Worm (Caenorhabditis elegans) whole organism, L4 larva: ENCODE measurements around the gene cyp-25A1.

Source experiments
- F44E2.7 ChIP-seq: fragments of 200-800 bp; sonication (Bioruptor generic); IDR thresholded peaks from 2 replicates; pipeline ENCODE4 v2.1.2; 2022; ENCODE audit warnings: missing genetic modification characterization, missing compliant biosample characterization
- T20F7.1 ChIP-seq: fragments of 200-800 bp; sonication (Bioruptor generic); optimal IDR thresholded peaks from 2 replicates; lab custom pipeline; 2018; ENCODE audit warnings: mild to moderate bottlenecking, missing genetic modification characterization, missing compliant biosample characterization
- T26A8.4 ChIP-seq: fragments of 200-800 bp; sonication (Bioruptor generic); IDR thresholded peaks from 2 replicates; pipeline ENCODE4 v1.3.6; 2022; ENCODE audit warnings: missing genetic modification characterization, missing compliant biosample characterization
- Y48G9A.11 ChIP-seq: fragments of 200-800 bp; sonication (Bioruptor generic); IDR thresholded peaks from 2 replicates; pipeline ENCODE4 v1.3.6; 2022; ENCODE audit warnings: missing genetic modification reagents, missing genetic modification characterization, missing compliant biosample characterization
- ZK337.2 ChIP-seq: fragments of 200-800 bp; sonication (Bioruptor generic); IDR thresholded peaks from 2 replicates; pipeline ENCODE4 v1.3.6; 2022; ENCODE audit warnings: missing genetic modification reagents, missing genetic modification characterization, missing compliant biosample characterization
- aha-1 ChIP-seq: fragments of 150-350 bp; peaks from one replicate; lab custom pipeline; 2014; ENCODE audit warnings: missing biosample characterization, missing genetic modification characterization
- arid-1 ChIP-seq: fragments of 200-800 bp; sonication (Bioruptor generic); conservative IDR thresholded peaks from 2 replicates; pipeline ENCODE4 v1.3.6; 2022; ENCODE audit warnings: missing genetic modification reagents, missing genetic modification characterization, missing compliant biosample characterization
- daf-12 ChIP-seq: fragments of 150-350 bp; optimal IDR thresholded peaks from 2 replicates; lab custom pipeline; 2014; ENCODE audit warnings: missing biosample characterization, missing genetic modification reagents, missing genetic modification characterization
- daf-16 ChIP-seq, 3 experiments: sonication (generic microtip); optimal IDR thresholded peaks; 2 replicates each; lab custom pipeline; 2016 to 2017; ENCODE audit warnings: missing genetic modification characterization in 3 of 3, missing genetic modification reagents in 3 of 3, mild to moderate bottlenecking in 2 of 3, missing compliant biosample characterization in 2 of 3, missing biosample characterization in 1 of 3, moderate library complexity in 1 of 3
- dmd-6 ChIP-seq: fragments of 200-800 bp; sonication (Bioruptor generic); IDR thresholded peaks from 2 replicates; pipeline ENCODE4 v1.3.6; 2022; ENCODE audit warnings: missing genetic modification reagents, missing genetic modification characterization, missing compliant biosample characterization
- dmd-9 ChIP-seq: fragments of 200-800 bp; sonication (Bioruptor generic); IDR thresholded peaks from 2 replicates; pipeline ENCODE4 v1.3.6; 2022; ENCODE audit warnings: missing genetic modification reagents, missing genetic modification characterization, missing compliant biosample characterization
- dpl-1 ChIP-seq: fragments of 150-350 bp; optimal IDR thresholded peaks from 2 replicates; lab custom pipeline; 2014; ENCODE audit warnings: missing biosample characterization, missing genetic modification reagents, missing genetic modification characterization
- duxl-1 ChIP-seq: sonication (generic microtip); optimal IDR thresholded peaks from 2 replicates; lab custom pipeline; 2016; ENCODE audit warnings: mild to moderate bottlenecking, missing genetic modification characterization, moderate library complexity, missing compliant biosample characterization; ENCODE audit not compliant: poor library complexity
- gei-8 ChIP-seq: fragments of 200-800 bp; sonication (Bioruptor generic); optimal IDR thresholded peaks from 2 replicates; lab custom pipeline; 2018; ENCODE audit warnings: mild to moderate bottlenecking, missing genetic modification characterization, missing compliant biosample characterization
- hmg-1.1 ChIP-seq: fragments of 200-800 bp; sonication (Bioruptor generic); IDR thresholded peaks from 2 replicates; pipeline ENCODE4 v1.3.6; 2022; ENCODE audit warnings: missing genetic modification reagents, missing genetic modification characterization, missing compliant biosample characterization
- lin-1 ChIP-seq: fragments of 200-800 bp; sonication (Bioruptor generic); IDR thresholded peaks from 2 replicates; pipeline ENCODE4 v1.3.6; 2022; ENCODE audit warnings: missing genetic modification reagents, missing genetic modification characterization, missing compliant biosample characterization
- lin-15B ChIP-seq: fragments of 150-350 bp; sonication (generic microtip); optimal IDR thresholded peaks from 3 replicates; lab custom pipeline; 2014; ENCODE audit warnings: missing biosample characterization, missing genetic modification characterization
- lin-38 ChIP-seq: fragments of 200-800 bp; sonication (Bioruptor generic); IDR thresholded peaks from 2 replicates; pipeline ENCODE4 v1.3.6; 2022; ENCODE audit warnings: missing genetic modification reagents, missing genetic modification characterization, missing compliant biosample characterization
- lin-39 ChIP-seq: fragments of 150-350 bp; optimal IDR thresholded peaks from 2 replicates; lab custom pipeline; 2014; ENCODE audit warnings: missing biosample characterization, missing genetic modification reagents, missing genetic modification characterization
- lir-3 ChIP-seq: sonication (generic microtip); optimal IDR thresholded peaks from 2 replicates; lab custom pipeline; 2016; ENCODE audit warnings: mild to moderate bottlenecking, missing genetic modification characterization, missing compliant biosample characterization
- lsy-2 ChIP-seq, 2 experiments: fragments of 150-350 bp in 1 of 2; sonication (generic microtip) in 1 of 2; optimal IDR thresholded peaks; 2 replicates each; lab custom pipeline; 2014 to 2017; ENCODE audit warnings: missing biosample characterization in 2 of 2, missing genetic modification characterization in 2 of 2
- madf-9 ChIP-seq: fragments of 200-800 bp; sonication (Bioruptor generic); conservative IDR thresholded peaks from 2 replicates; pipeline ENCODE4 v1.3.6; 2022; ENCODE audit warnings: missing genetic modification reagents, missing genetic modification characterization, missing compliant biosample characterization
- mdl-1 ChIP-seq, 2 experiments: fragments of 150-350 bp in 1 of 2; sonication (generic microtip) in 1 of 2; optimal IDR thresholded peaks; 2 replicates each; lab custom pipeline; 2014 to 2017; ENCODE audit warnings: missing biosample characterization in 2 of 2, missing genetic modification characterization in 2 of 2
- mep-1 ChIP-seq: fragments of 150-350 bp; sonication (generic microtip); optimal IDR thresholded peaks from 3 replicates; lab custom pipeline; 2014; ENCODE audit warnings: missing biosample characterization, missing genetic modification characterization
- mes-2 ChIP-seq: sonication (generic microtip); optimal IDR thresholded peaks from 2 replicates; lab custom pipeline; 2016; ENCODE audit warnings: missing genotype, mild to moderate bottlenecking, missing genetic modification characterization, missing compliant biosample characterization; ENCODE audit not compliant: poor library complexity, severe bottlenecking
- mxl-2 ChIP-seq: fragments of 200-800 bp; sonication (Bioruptor generic); conservative IDR thresholded peaks from 2 replicates; pipeline ENCODE4 v1.3.6; 2022; ENCODE audit warnings: missing genetic modification reagents, missing genetic modification characterization, missing compliant biosample characterization
- mxl-3 ChIP-seq: fragments of 200-800 bp; sonication (Bioruptor generic); optimal IDR thresholded peaks from 2 replicates; lab custom pipeline; 2018; ENCODE audit warnings: mild to moderate bottlenecking, missing genetic modification characterization, missing compliant biosample characterization
- nhr-48 ChIP-seq: sonication (generic microtip); optimal IDR thresholded peaks from 2 replicates; lab custom pipeline; 2016; ENCODE audit warnings: mild to moderate bottlenecking, missing genetic modification characterization, missing compliant biosample characterization
- nhr-6 ChIP-seq: fragments of 150-350 bp; optimal IDR thresholded peaks from 2 replicates; lab custom pipeline; 2014; ENCODE audit warnings: missing biosample characterization, missing genetic modification characterization
- php-3 ChIP-seq: fragments of 200-800 bp; sonication (Bioruptor generic); IDR thresholded peaks from 2 replicates; pipeline ENCODE4 v1.3.6; 2022; ENCODE audit warnings: missing genetic modification reagents, missing genetic modification characterization, missing compliant biosample characterization
- pqm-1 ChIP-seq: sonication (generic microtip); optimal IDR thresholded peaks from 2 replicates; lab custom pipeline; 2017; ENCODE audit warnings: missing biosample characterization, missing genetic modification characterization
- rbr-2 ChIP-seq: sonication (generic microtip); optimal IDR thresholded peaks from 2 replicates; lab custom pipeline; 2016; ENCODE audit warnings: missing genotype, missing genetic modification characterization, missing compliant biosample characterization
- sdz-12 ChIP-seq: fragments of 200-800 bp; sonication (Bioruptor generic); optimal IDR thresholded peaks from 2 replicates; lab custom pipeline; 2018; ENCODE audit warnings: mild to moderate bottlenecking, missing genetic modification characterization, missing compliant biosample characterization
- set-16 ChIP-seq: fragments of 200-800 bp; sonication (Bioruptor generic); IDR thresholded peaks from 2 replicates; pipeline ENCODE4 v1.3.6; 2022; ENCODE audit warnings: missing genetic modification reagents, missing genetic modification characterization, missing compliant biosample characterization
- snpc-4 ChIP-seq: fragments of 150-350 bp; optimal IDR thresholded peaks from 2 replicates; lab custom pipeline; 2014; ENCODE audit warnings: missing biosample characterization, missing genetic modification characterization
- spr-1 ChIP-seq: sonication (generic microtip); optimal IDR thresholded peaks from 2 replicates; lab custom pipeline; 2016; ENCODE audit warnings: mild to moderate bottlenecking, missing genetic modification characterization, missing compliant biosample characterization
- unc-39 ChIP-seq: sonication (generic microtip); optimal IDR thresholded peaks from 2 replicates; lab custom pipeline; 2017; ENCODE audit warnings: missing biosample characterization, missing genetic modification characterization
- unc-62 ChIP-seq, 3 experiments: fragments of 150-350 bp in 1 of 3; sonication (generic microtip); optimal IDR thresholded peaks in 2 of 3; peaks in 1 of 3; 1 replicate in 1 of 3; 2 replicates in 2 of 3; lab custom pipeline; 2014 to 2017; ENCODE audit warnings: missing biosample characterization in 3 of 3, missing genetic modification characterization in 3 of 3, missing genetic modification reagents in 3 of 3, missing genotype in 1 of 3
- vab-7 ChIP-seq: fragments of 200-800 bp; sonication (Bioruptor generic); IDR thresholded peaks from 2 replicates; pipeline ENCODE4 v1.3.6; 2022; ENCODE audit warnings: missing genetic modification reagents, missing genetic modification characterization, missing compliant biosample characterization
- zag-1 ChIP-seq: fragments of 150-350 bp; optimal IDR thresholded peaks from 2 replicates; lab custom pipeline; 2014; ENCODE audit warnings: missing biosample characterization, missing genetic modification characterization
- zip-11 ChIP-seq: fragments of 200-800 bp; sonication (Bioruptor generic); IDR thresholded peaks from 2 replicates; pipeline ENCODE4 v1.3.6; 2022; ENCODE audit warnings: missing genetic modification characterization, missing compliant biosample characterization
- zip-2 ChIP-seq: fragments of 150-350 bp; optimal IDR thresholded peaks from 2 replicates; lab custom pipeline; 2014; ENCODE audit warnings: missing biosample characterization, missing genetic modification characterization

cyp-25A1 gene

DNA sequence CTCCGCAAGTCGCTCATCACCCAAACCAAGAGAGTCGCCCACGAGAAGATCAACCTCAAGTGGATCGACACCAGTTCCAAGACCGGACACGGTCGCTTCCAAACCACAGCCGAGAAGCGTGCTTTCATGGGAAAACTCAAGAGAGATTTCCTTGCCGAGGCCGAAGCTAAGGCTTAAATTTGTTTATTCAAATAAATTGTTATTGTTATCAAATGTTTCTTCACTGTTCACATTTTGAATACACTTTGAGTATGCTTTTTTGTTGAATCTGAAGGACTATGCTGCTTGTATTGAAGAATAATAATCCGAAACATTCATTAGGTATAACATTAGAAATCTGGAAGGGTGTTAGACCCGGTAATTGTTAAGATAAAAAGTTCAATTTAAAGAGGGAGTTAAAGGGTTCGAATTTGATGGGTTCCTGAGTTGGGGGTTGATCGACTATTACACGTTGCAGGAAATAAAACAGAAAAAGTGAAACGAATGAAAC lies 36.9 kb downstream of the cyp-25A1 start (continued):
- TF ChIP-seq daf-16 (GFP tag; optimal IDR thresholded peaks at IDR 0.05; lab: Kevin White, UChicago) (peak in 1 of 2 experiments; percentile 18), daf-16 (tag; optimal IDR thresholded peaks at IDR 0.05; lab: Kevin White, UChicago) (peak; percentile 3)

DNA sequence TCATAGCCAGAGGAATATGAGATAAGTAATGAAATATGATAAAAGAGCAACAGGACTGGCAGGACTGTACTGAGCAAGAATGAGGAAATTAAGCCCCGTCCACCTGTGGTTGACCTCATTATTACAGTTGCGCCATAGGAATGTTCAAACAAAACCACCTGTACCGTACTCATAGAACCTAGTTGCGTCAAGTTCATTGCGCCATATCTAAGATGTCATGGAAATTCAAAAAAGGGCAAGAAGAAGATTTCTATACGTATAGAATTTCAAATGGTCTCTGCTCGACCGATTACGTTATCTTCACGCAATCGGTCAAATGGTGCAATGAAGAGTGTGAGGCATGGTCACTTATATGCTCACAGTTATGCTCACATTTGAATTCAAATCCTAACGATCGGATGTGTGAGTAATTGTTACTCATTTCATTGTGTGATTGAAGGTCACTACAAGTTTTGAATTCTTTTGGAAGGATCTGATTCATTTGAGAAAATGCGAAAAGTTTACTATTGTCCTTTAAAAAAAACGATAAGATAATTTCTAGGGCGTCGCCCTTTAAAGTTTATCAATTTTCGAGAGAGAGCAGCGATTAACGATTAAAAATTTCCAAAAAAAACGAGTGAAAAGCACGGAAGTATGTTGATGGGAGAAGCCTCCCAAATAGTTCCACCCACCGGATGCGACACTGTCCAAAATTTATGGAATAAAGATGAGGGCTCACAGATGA lies 39.5 kb downstream of the cyp-25A1 start:
- TF ChIP-seq daf-16 (GFP tag; optimal IDR thresholded peaks at IDR 0.05; lab: Kevin White, UChicago) (no peak), daf-16 (tag; optimal IDR thresholded peaks at IDR 0.05; lab: Kevin White, UChicago) (peak; percentile 34), unc-62 (GFP tag; optimal IDR thresholded peaks at IDR 0.05 in 1 of 2; lab: Kevin White, UChicago) (peak in 1 of 2 experiments; percentile 1), unc-62 (tag; optimal IDR thresholded peaks at IDR 0.05; lab: Kevin White, UChicago) (no peak), F44E2.7 (no peak), set-16 (GFP tag; lab: Robert Waterston, UW) (no peak), pqm-1 (tag; lab: Kevin White, UChicago) (peak; percentile 9), mdl-1 (tag; optimal IDR thresholded peaks at IDR 0.05; lab: Kevin White, UChicago) (no peak), lin-1 (GFP tag; lab: Robert Waterston, UW) (peak; percentile 22; the same call in 1 of the 2 replicates)

DNA sequence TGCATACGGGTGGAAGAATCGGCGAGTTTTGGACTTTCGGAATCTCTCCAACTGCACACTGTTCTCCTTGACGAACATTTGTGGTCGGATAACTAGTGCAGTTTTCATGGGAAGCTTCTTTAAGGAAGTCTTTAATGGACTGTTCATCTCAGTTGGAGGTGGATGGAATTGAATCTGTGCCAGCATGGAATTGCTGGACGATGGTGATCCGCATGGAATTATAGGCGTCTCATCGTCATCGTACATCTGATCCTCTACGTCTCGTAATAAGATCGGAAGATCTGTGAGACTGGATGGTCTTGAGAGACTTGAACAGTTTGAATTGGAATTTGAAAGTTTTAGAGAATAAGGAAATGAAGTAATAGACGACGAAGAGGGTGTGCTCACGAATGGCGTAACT lies 40.6 kb downstream of the cyp-25A1 start:
- TF ChIP-seq aha-1 (tag; lab: Kevin White, UChicago) (peak; percentile 49), sdz-12 (peak; percentile 42), ZK337.2 (peak; percentile 37; the same call in 1 of the 2 replicates), pqm-1 (tag; lab: Kevin White, UChicago) (no peak)

DNA sequence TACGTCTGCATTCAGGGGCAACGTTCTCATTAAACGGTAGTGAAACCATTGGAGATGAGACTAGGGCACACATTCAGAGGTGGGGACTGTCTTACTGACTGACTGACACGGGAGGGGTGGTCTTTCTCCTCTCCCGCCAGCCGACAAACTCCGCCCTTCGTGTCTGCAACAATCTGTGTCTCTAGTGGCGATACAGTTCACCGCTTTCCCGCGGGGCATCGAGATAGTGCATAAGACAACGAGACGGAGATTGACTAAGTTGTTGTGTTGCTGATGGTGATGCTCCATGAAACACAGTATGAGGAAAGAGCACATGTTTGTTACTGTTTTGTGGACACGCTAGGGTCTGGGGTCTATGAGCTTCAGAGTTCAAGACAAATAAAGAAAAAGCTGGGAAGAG lies 41.0 kb downstream of the cyp-25A1 start:
- TF ChIP-seq lin-39 (tag; lab: Kevin White, UChicago) (no peak), dmd-9 (GFP tag; lab: Robert Waterston, UW) (no peak), daf-16 (GFP tag; optimal IDR thresholded peaks at IDR 0.05; lab: Kevin White, UChicago) (no peak), daf-16 (tag; optimal IDR thresholded peaks at IDR 0.05; lab: Kevin White, UChicago) (peak; percentile 71), duxl-1 (tag; lab: Kevin White, UChicago) (no peak), madf-9 (GFP tag; lab: Robert Waterston, UW) (no peak), T26A8.4 (GFP tag; lab: Robert Waterston, UW) (no peak), zip-11 (GFP tag; lab: Robert Waterston, UW) (no peak), vab-7 (0 out of 2 replicates have a peak, but pooled peaks have one; percentile 34), php-3 (GFP tag; lab: Robert Waterston, UW) (no peak), arid-1 (no peak), mep-1 (tag; lab: Kevin White, UChicago) (no peak), daf-12 (tag; lab: Kevin White, UChicago) (no peak), mxl-3 (peak; percentile 86), mxl-2 (GFP tag; lab: Robert Waterston, UW) (no peak), dmd-6 (GFP tag; lab: Robert Waterston, UW) (peak; percentile 65), hmg-1.1 (GFP tag; lab: Robert Waterston, UW) (peak; percentile 42; the same call in 1 of the 2 replicates), zag-1 (tag; lab: Kevin White, UChicago) (no peak), lin-15B (tag; lab: Kevin White, UChicago) (no peak), gei-8 (GFP tag; lab: Kevin White, UChicago) (no peak), F44E2.7 (no peak), rbr-2 (no peak), T20F7.1 (GFP tag; lab: Kevin White, UChicago) (no peak), nhr-48 (tag; lab: Kevin White, UChicago) (no peak), unc-39 (tag; lab: Kevin White, UChicago) (no peak), snpc-4 (tag; lab: Kevin White, UChicago) (no peak), mes-2 (peak; percentile 13), zip-2 (tag; lab: Kevin White, UChicago) (no peak), dpl-1 (GFP tag; lab: Kevin White, UChicago) (no peak), nhr-6 (tag; lab: Kevin White, UChicago) (no peak), lsy-2 (tag; optimal IDR thresholded peaks at IDR 0.05; lab: Kevin White, UChicago) (peak; percentile 6 to 44), lin-38 (no peak), lir-3 (tag; lab: Kevin White, UChicago) (no peak), spr-1 (tag; lab: Kevin White, UChicago) (no peak), Y48G9A.11 (GFP tag; lab: Robert Waterston, UW) (no peak)
